Worm (Caenorhabditis elegans): ENCODE measurements around the gene R10E4.9.

R10E4.9 gene

ce11 chrIII:4302293-4302692, at the start of gene R10E4.9:
Gene R10E4.9, minus strand, starts transcription at chrIII:4302393.
- no peak for TF ChIP-seq nhr-21 (tag; optimal IDR thresholded peaks at IDR 0.05)
- no peak for TF ChIP-seq ztf-4 (tag; optimal IDR thresholded peaks at IDR 0.05)
- no peak for TF ChIP-seq nhr-77 (tag; optimal IDR thresholded peaks at IDR 0.05)
- TF ChIP-seq unc-39 (tag; optimal IDR thresholded peaks at IDR 0.05) = no peak
- TF ChIP-seq mbf-1 (tag; optimal IDR thresholded peaks at IDR 0.05) = no peak
- TF ChIP-seq ztf-1 (GFP tag; conservative IDR thresholded peaks at IDR 0.05) = no peak
- no peak for TF ChIP-seq nhr-129 (tag; optimal IDR thresholded peaks at IDR 0.05)
- TF ChIP-seq lin-39 (tag; optimal IDR thresholded peaks at IDR 0.05) = no peak
- TF ChIP-seq Y55F3AM.14 (GFP tag; optimal IDR thresholded peaks at IDR 0.05) = no peak
- no peak for TF ChIP-seq elt-3 (tag; optimal IDR thresholded peaks at IDR 0.05)
- TF ChIP-seq egl-27 (tag; optimal IDR thresholded peaks at IDR 0.05) = no peak
- TF ChIP-seq sem-4 (tag; optimal IDR thresholded peaks at IDR 0.05) = no peak

DNA sequence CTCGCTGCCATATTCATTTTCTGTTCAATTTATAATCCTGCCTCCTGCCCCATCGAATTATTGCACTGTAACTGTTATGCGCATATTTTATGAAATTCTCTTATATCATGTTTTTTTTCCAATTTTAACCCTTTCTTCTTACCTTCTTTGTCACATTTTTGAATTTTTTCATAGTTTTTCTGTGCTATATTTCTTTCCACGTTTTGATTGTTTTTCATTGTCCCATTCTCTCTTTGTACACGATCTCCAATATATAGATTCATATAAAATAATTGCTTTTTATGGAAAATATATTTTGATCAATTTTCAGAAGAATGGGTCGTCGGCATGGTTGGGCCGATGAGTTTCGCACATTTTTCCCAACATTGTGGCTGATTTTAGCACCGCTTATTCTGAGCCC, 47.6 kb upstream of the R10E4.9 start, which contains the start of gene B0285.6:
TSS of gene B0285.6 (plus strand) at position 301 of the 400 bp plus-strand sequence.
- TF ChIP-seq Y55F3AM.14 (GFP tag; optimal IDR thresholded peaks at IDR 0.05) (no peak), unc-55 (GFP tag; optimal IDR thresholded peaks at IDR 0.05) (no peak), peb-1 (tag; optimal IDR thresholded peaks at IDR 0.05) (no peak), R02D3.7 (tag; optimal IDR thresholded peaks at IDR 0.05) (no peak), sem-4 (tag; optimal IDR thresholded peaks at IDR 0.05) (no peak), ceh-16 (tag; optimal IDR thresholded peaks at IDR 0.05) (no peak), nhr-25 (tag; optimal IDR thresholded peaks at IDR 0.05) (no peak), elt-3 (tag; optimal IDR thresholded peaks at IDR 0.05) (no peak), mbf-1 (tag; optimal IDR thresholded peaks at IDR 0.05) (no peak)

DNA sequence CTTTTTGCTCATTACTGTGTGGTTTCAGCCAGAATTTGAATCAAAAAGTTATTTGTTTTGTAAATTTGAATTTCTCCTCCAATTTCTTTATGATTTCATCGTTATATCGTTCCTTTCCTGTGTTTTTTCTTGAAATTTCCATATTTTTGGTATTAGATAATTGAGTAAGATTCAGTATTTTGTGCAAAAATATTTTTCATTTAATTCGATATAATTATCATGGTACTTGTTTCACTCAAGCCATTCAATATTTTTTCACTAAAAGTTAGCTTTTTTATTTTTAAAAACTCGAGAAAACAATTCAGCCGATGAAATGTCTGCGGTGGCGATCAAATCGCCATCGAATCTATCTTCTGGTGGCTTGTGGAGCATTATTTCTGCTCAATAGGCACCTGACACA, 42.8 kb upstream of the R10E4.9 start, which contains the start of gene hse-5:
TSS of gene hse-5 (plus strand) at position 301 of the 400 bp plus-strand sequence.
- TF ChIP-seq mdl-1 (tag; optimal IDR thresholded peaks at IDR 0.05) (no peak), nhr-11 (tag; optimal IDR thresholded peaks at IDR 0.05) (no peak), skn-1 (tag; optimal IDR thresholded peaks at IDR 0.05) (no peak), peb-1 (tag; optimal IDR thresholded peaks at IDR 0.05) (no peak), lin-13 (GFP tag; optimal IDR thresholded peaks at IDR 0.05) (no peak), nhr-12 (tag; optimal IDR thresholded peaks at IDR 0.05) (no peak), sma-9 (GFP tag; optimal IDR thresholded peaks at IDR 0.05) (no peak), sma-9 (tag; optimal IDR thresholded peaks at IDR 0.05) (no peak), F13H6.1 (tag; optimal IDR thresholded peaks at IDR 0.05) (no peak), egl-27 (tag; optimal IDR thresholded peaks at IDR 0.05) (no peak), nhr-129 (tag; optimal IDR thresholded peaks at IDR 0.05) (no peak), R02D3.7 (tag; optimal IDR thresholded peaks at IDR 0.05) (no peak), unc-55 (GFP tag; optimal IDR thresholded peaks at IDR 0.05) (no peak), nhr-25 (tag; optimal IDR thresholded peaks at IDR 0.05) (no peak), zag-1 (tag; optimal IDR thresholded peaks at IDR 0.05) (no peak), nhr-21 (tag; optimal IDR thresholded peaks at IDR 0.05) (no peak), ZK546.5 (tag; optimal IDR thresholded peaks at IDR 0.05) (no peak), Y55F3AM.14 (GFP tag; optimal IDR thresholded peaks at IDR 0.05) (no peak), lin-11 (tag; optimal IDR thresholded peaks at IDR 0.05) (no peak)

DNA sequence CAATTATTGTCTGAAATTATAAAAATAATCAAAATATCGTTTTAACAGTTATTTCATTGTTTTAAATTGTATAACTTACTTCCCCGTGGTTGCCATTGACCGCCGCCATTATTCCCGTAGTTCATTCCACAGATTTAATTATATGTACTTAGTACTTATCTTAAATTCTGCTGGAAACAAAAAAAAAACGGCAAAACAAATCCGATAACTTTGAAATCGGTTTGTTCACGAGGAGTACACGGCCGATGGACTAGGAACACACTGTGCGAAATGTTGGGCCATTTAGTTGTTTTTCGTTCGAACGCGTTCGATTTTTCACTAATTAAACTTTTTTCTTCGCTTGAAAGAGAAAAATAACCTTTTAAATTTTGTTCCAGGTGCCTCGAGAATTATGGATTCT, 40.9 kb upstream of the R10E4.9 start, which contains the start of the genes B0285.3 and lcmt-1:
TSS of gene B0285.3 (minus strand) at position 267 of the 400 bp plus-strand sequence.
TSS of gene lcmt-1 (plus strand) at position 377 of the 400 bp plus-strand sequence.
- TF ChIP-seq lin-39 (tag; optimal IDR thresholded peaks at IDR 0.05) (no peak), nhr-21 (tag; optimal IDR thresholded peaks at IDR 0.05) (no peak), skn-1 (tag; optimal IDR thresholded peaks at IDR 0.05) (no peak), dmd-4 (tag; optimal IDR thresholded peaks at IDR 0.05) (no peak), aly-2 (tag; optimal IDR thresholded peaks at IDR 0.05) (no peak), ztf-1 (GFP tag; conservative IDR thresholded peaks at IDR 0.05) (no peak), egl-27 (tag; optimal IDR thresholded peaks at IDR 0.05) (no peak), mab-5 (tag; optimal IDR thresholded peaks at IDR 0.05) (no peak), Y55F3AM.14 (GFP tag; optimal IDR thresholded peaks at IDR 0.05) (no peak), nhr-25 (tag; optimal IDR thresholded peaks at IDR 0.05) (peak; percentile 29), sma-9 (GFP tag; optimal IDR thresholded peaks at IDR 0.05) (peak; percentile 17), sma-9 (tag; optimal IDR thresholded peaks at IDR 0.05) (no peak), mbf-1 (tag; optimal IDR thresholded peaks at IDR 0.05) (no peak), nhr-129 (tag; optimal IDR thresholded peaks at IDR 0.05) (no peak), lin-11 (tag; optimal IDR thresholded peaks at IDR 0.05) (no peak), crh-2 (tag; optimal IDR thresholded peaks at IDR 0.05) (peak; percentile 24), nhr-10 (tag; optimal IDR thresholded peaks at IDR 0.05) (no peak), unc-62 (GFP tag; optimal IDR thresholded peaks at IDR 0.05) (no peak), zag-1 (tag; optimal IDR thresholded peaks at IDR 0.05) (no peak), nhr-6 (tag; optimal IDR thresholded peaks at IDR 0.05) (no peak), blmp-1 (tag; optimal IDR thresholded peaks at IDR 0.05; ENCODE audit: insufficient read depth) (no peak), elt-3 (tag; optimal IDR thresholded peaks at IDR 0.05) (no peak), unc-39 (tag; optimal IDR thresholded peaks at IDR 0.05) (no peak), nhr-23 (tag; optimal IDR thresholded peaks at IDR 0.05) (no peak), snpc-4 (tag; optimal IDR thresholded peaks at IDR 0.05) (no peak), nhr-237 (tag; optimal IDR thresholded peaks at IDR 0.05) (no peak), R02D3.7 (tag; optimal IDR thresholded peaks at IDR 0.05) (no peak), elt-1 (tag; optimal IDR thresholded peaks at IDR 0.05) (no peak), gmeb-1 (tag; optimal IDR thresholded peaks at IDR 0.05) (peak; percentile 54), unc-55 (GFP tag; optimal IDR thresholded peaks at IDR 0.05) (peak; percentile 40), peb-1 (tag; optimal IDR thresholded peaks at IDR 0.05) (no peak), nhr-11 (tag; optimal IDR thresholded peaks at IDR 0.05) (no peak), fos-1 (tag; optimal IDR thresholded peaks at IDR 0.05) (no peak), sem-4 (tag; optimal IDR thresholded peaks at IDR 0.05) (no peak), lin-13 (GFP tag; optimal IDR thresholded peaks at IDR 0.05) (no peak), nhr-12 (tag; optimal IDR thresholded peaks at IDR 0.05) (no peak), mdl-1 (tag; optimal IDR thresholded peaks at IDR 0.05) (no peak), ztf-4 (tag; optimal IDR thresholded peaks at IDR 0.05) (no peak), ceh-82 (tag; optimal IDR thresholded peaks at IDR 0.05) (no peak), ama-1 (optimal IDR thresholded peaks at IDR 0.05) (no peak)

All from whole organism, L2 larva.